Worm (Caenorhabditis elegans) whole organism, L1 larva: ENCODE measurements around the gene F46G10.4.

Source experiments
- alr-1 ChIP-seq: fragments of 200-800 bp; sonication (Bioruptor generic); optimal IDR thresholded peaks from 2 replicates; lab custom pipeline; 2018; ENCODE audit warnings: borderline replicate concordance, mild to moderate bottlenecking, missing genetic modification characterization, missing compliant biosample characterization
- ceh-82 ChIP-seq, 3 experiments: fragments of 150-350 bp in 1 of 3; sonication (generic microtip) in 2 of 3; optimal IDR thresholded peaks; 2 replicates each; lab custom pipeline; 2014 to 2017; ENCODE audit warnings: missing biosample characterization in 3 of 3, missing genetic modification characterization in 3 of 3
- ces-1 ChIP-seq: fragments of 150-350 bp; optimal IDR thresholded peaks from 2 replicates; lab custom pipeline; 2014; ENCODE audit warnings: missing biosample characterization, missing genetic modification reagents, missing genetic modification characterization
- egl-13 ChIP-seq: sonication (generic microtip); optimal IDR thresholded peaks from 2 replicates; lab custom pipeline; 2016; ENCODE audit warnings: missing genotype, missing genetic modification reagents, missing genetic modification characterization, missing compliant biosample characterization
- elt-3 ChIP-seq, 6 experiments: fragments of 150-350 bp in 1 of 6; sonication (generic microtip); optimal IDR thresholded peaks; 2 replicates each; lab custom pipeline; 2017 to 2018; ENCODE audit warnings: missing biosample characterization in 6 of 6, missing genetic modification characterization in 6 of 6, inconsistent platforms in 1 of 6
- fkh-10 ChIP-seq: sonication (generic microtip); optimal IDR thresholded peaks from 2 replicates; lab custom pipeline; 2017; ENCODE audit warnings: missing biosample characterization, missing genetic modification reagents, missing genetic modification characterization
- irx-1 ChIP-seq: sonication (generic microtip); optimal IDR thresholded peaks from 2 replicates; lab custom pipeline; 2016; ENCODE audit warnings: missing genetic modification characterization, missing compliant biosample characterization
- jun-1 ChIP-seq: fragments of 150-350 bp; optimal IDR thresholded peaks from 2 replicates; lab custom pipeline; 2014; ENCODE audit warnings: missing biosample characterization, missing genetic modification reagents, missing genetic modification characterization
- lin-13 ChIP-seq: fragments of 150-350 bp; optimal IDR thresholded peaks from 2 replicates; lab custom pipeline; 2014; ENCODE audit warnings: missing biosample characterization, missing genetic modification reagents, missing genetic modification characterization
- nhr-237 ChIP-seq: fragments of 150-350 bp; optimal IDR thresholded peaks from 2 replicates; lab custom pipeline; 2014; ENCODE audit warnings: missing biosample characterization, missing genetic modification characterization
- rnt-1 ChIP-seq: sonication (generic microtip); optimal IDR thresholded peaks from 2 replicates; lab custom pipeline; 2016; ENCODE audit warnings: mild to moderate bottlenecking, missing genetic modification characterization, moderate library complexity, missing compliant biosample characterization
- unc-130 ChIP-seq: fragments of 150-350 bp; optimal IDR thresholded peaks from 2 replicates; lab custom pipeline; 2017; ENCODE audit warnings: missing biosample characterization, missing genetic modification characterization, inconsistent platforms
- unc-98 ChIP-seq: fragments of 200-800 bp; sonication (Bioruptor generic); IDR thresholded peaks from 2 replicates; pipeline ENCODE4 v1.3.6; 2022; ENCODE audit warnings: missing genetic modification characterization, missing compliant biosample characterization
- ztf-4 ChIP-seq: fragments of 150-350 bp; optimal IDR thresholded peaks from 2 replicates; lab custom pipeline; 2014; ENCODE audit warnings: missing biosample characterization, missing genetic modification characterization

- TF ChIP-seq unc-130 (no peak), egl-13 (tag; lab: Kevin White, UChicago) (no peak), elt-3 (tag; optimal IDR thresholded peaks at IDR 0.05; lab: Kevin White, UChicago) (no peak), rnt-1 (tag; lab: Kevin White, UChicago) (no peak), fkh-10 (GFP tag; lab: Kevin White, UChicago) (no peak), irx-1 (tag; lab: Kevin White, UChicago) (no peak), ces-1 (GFP tag; lab: Kevin White, UChicago) (no peak), jun-1 (tag; lab: Kevin White, UChicago) (no peak), nhr-237 (tag; lab: Kevin White, UChicago) (no peak), ztf-4 (tag; lab: Kevin White, UChicago) (no peak), ceh-82 (tag; optimal IDR thresholded peaks at IDR 0.05; lab: Kevin White, UChicago) (no peak), unc-98 (GFP tag; lab: Robert Waterston, UW) (no peak), lin-13 (GFP tag; lab: Kevin White, UChicago) (no peak), alr-1 (no peak)
Observed at ce11 chrX:13308745-13309144, 25.1 kb upstream of the F46G10.4 start, which contains the start of gene srxa-8.
